Worm (Caenorhabditis elegans): Measurements from ENCODE around the gene mxl-2.

mxl-2 gene

DNA sequence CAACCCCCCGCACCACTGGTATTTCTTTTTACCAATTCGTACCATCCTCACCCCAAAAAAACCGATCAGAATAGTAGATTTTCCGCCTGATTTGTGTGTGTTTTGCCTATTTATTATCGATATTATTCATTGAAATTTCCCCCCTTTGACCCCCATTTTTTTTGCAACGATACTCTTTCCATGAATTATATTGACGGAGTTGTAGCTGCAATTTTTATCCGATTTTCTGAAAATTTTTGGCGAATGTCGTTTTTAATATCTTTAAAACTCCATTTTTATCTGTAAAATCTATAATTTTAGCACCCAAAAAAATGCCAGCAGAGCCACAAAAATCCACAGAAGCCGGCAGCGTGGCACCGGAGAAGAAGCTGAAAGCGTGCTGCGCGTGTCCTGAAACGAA, 2.8 kb upstream of the mxl-2 start, which contains the start of gene cox-17:
Gene cox-17, plus strand, starts transcription at position 301 of the 400 bp plus-strand sequence.
- no peak for TF ChIP-seq unc-120 (tag; optimal IDR thresholded peaks at IDR 0.05; ENCODE audit: poor library complexity, severe bottlenecking)
- TF ChIP-seq nhr-12 (tag; optimal IDR thresholded peaks at IDR 0.05): no peak
- TF ChIP-seq nhr-2 (tag; optimal IDR thresholded peaks at IDR 0.05): no peak
- TF ChIP-seq ham-2 (GFP tag; optimal IDR thresholded peaks at IDR 0.05): no peak
- TF ChIP-seq hlh-1 (tag; optimal IDR thresholded peaks at IDR 0.05): no peak
- TF ChIP-seq bed-3 (GFP tag; optimal IDR thresholded peaks at IDR 0.05): no peak
- no peak for TF ChIP-seq lsy-2 (tag; optimal IDR thresholded peaks at IDR 0.05)
- TF ChIP-seq ztf-11 (tag; optimal IDR thresholded peaks at IDR 0.05): no peak
- TF ChIP-seq M03D4.4 (tag; optimal IDR thresholded peaks at IDR 0.05): no peak
- TF ChIP-seq tbx-8 (GFP tag; optimal IDR thresholded peaks at IDR 0.05): no peak
- no peak for TF ChIP-seq mab-5 (tag; optimal IDR thresholded peaks at IDR 0.05)
- TF ChIP-seq unc-62 (GFP tag; optimal IDR thresholded peaks at IDR 0.05): no peak
- no peak for TF ChIP-seq mls-2 (tag; optimal IDR thresholded peaks at IDR 0.05)
- no peak for TF ChIP-seq elt-3 (tag; optimal IDR thresholded peaks at IDR 0.05)
- TF ChIP-seq ceh-83 (GFP tag; optimal IDR thresholded peaks at IDR 0.05): no peak
- TF ChIP-seq lin-13 (tag; optimal IDR thresholded peaks at IDR 0.05): no peak
- TF ChIP-seq nhr-28 (tag; optimal IDR thresholded peaks at IDR 0.05): no peak
- no peak for TF ChIP-seq nhr-237 (tag; optimal IDR thresholded peaks at IDR 0.05)

DNA sequence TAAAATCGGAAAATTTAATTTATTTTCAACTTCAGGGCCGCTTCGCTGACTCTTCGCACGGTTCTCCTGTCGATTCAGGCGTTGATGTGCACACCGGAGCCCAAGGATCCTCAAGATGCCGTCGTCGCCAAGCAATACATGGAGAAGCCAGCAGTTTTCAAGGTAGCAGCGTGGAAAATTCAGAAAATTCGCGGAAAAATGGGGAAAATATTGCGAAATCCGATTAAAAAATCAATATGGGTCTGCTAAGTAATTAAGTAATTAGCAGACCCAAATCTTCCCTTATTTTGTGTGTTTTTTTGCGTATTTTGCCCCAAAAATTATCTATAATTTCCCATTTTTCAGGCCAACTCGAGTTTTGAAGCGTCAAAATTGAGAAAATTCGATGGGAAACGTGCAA, 1.3 kb upstream of the mxl-2 start:
- TF ChIP-seq unc-62 (GFP tag; optimal IDR thresholded peaks at IDR 0.05) (no peak), ceh-83 (GFP tag; optimal IDR thresholded peaks at IDR 0.05) (no peak), mep-1 (tag; optimal IDR thresholded peaks at IDR 0.05) (no peak), flh-1 (GFP tag; optimal IDR thresholded peaks at IDR 0.05) (no peak), drap-1 (GFP tag; optimal IDR thresholded peaks at IDR 0.05) (no peak), hlh-1 (tag; optimal IDR thresholded peaks at IDR 0.05) (no peak), unc-39 (tag; optimal IDR thresholded peaks at IDR 0.05) (no peak), mab-5 (tag; optimal IDR thresholded peaks at IDR 0.05) (no peak), unc-120 (tag; optimal IDR thresholded peaks at IDR 0.05; ENCODE audit: poor library complexity, severe bottlenecking) (no peak)

DNA sequence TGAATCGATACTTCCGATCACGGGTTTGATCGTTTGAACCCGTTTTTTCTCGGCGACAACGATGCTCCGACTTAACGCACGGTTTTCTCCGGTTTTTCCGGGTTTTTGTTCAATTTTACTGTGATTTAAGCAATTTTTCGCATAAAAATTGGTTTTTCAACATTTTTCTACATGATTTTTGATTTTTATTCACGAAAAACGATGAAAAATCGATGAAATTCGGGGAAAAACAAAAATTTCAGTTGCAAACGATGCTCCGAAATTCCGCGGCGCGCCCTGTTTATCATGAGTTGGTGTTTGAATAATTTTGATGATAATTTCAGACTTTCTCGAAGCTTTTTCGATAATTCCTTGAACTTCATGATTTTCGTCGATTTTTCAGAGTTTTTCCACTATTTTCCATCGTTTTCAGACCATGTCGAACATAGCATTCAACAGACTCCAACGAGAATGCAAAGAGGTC, 526 bp upstream of the mxl-2 start, which contains the start of gene ubc-20:
Gene ubc-20, plus strand, starts transcription at position 413 of the 463 bp plus-strand sequence.
- TF ChIP-seq ces-1 (GFP tag; optimal IDR thresholded peaks at IDR 0.05): peak; percentile 2
- peak; percentile 31 for TF ChIP-seq nhr-237 (tag; optimal IDR thresholded peaks at IDR 0.05)
- TF ChIP-seq ceh-83 (GFP tag; optimal IDR thresholded peaks at IDR 0.05): no peak
- peak; percentile 41 for TF ChIP-seq ceh-39 (tag; optimal IDR thresholded peaks at IDR 0.05)

DNA sequence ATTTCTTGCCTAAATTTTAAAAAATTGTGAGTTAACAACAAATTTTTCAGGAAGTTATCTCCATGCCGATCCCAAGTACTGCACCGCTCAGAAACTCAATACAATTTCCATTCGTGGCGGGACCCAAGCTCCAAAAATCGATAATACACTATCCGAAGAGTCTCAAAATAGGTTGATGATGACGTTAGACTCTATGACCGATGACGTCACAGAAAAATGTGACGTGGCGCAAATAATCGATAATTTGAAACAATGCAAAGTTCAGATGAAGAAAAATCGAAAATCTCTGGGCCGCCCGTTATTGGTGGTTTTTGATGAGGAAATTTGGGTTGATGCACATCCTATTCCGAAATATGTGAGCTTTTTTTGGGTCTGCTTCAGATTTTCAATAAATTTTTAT, 3.6 kb downstream of the mxl-2 start:
- TF ChIP-seq zip-8 (tag; optimal IDR thresholded peaks at IDR 0.05): peak; percentile 83
- TF ChIP-seq sptf-1 (tag; optimal IDR thresholded peaks at IDR 0.05): no peak

DNA sequence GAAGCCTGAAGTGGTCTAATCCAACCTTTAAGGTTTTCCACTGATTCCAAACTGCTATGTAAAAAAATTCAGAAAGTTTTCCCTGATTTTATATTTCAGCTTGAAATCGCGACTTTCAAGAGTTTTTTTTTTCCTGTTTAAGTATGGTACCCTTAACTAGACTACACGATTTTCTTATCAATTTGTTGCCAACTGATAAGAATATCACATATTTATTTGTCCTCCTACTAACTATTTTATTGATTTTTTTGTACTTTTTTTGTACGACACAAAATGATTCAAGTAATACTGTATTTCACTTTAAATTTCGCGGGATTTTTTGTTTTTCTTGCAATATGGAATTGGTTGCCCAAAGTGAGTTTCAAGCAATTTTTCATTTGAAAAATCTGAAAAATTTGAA, 4.9 kb downstream of the mxl-2 start:
- TF ChIP-seq mep-1 (tag; optimal IDR thresholded peaks at IDR 0.05) (no peak), flh-1 (GFP tag; optimal IDR thresholded peaks at IDR 0.05) (no peak), ceh-39 (tag; optimal IDR thresholded peaks at IDR 0.05) (no peak), cnd-1 (tag; optimal IDR thresholded peaks at IDR 0.05) (no peak), hlh-1 (tag; optimal IDR thresholded peaks at IDR 0.05) (no peak), drap-1 (GFP tag; optimal IDR thresholded peaks at IDR 0.05) (no peak), unc-62 (GFP tag; optimal IDR thresholded peaks at IDR 0.05) (no peak), unc-39 (tag; optimal IDR thresholded peaks at IDR 0.05) (no peak), elt-1 (tag; optimal IDR thresholded peaks at IDR 0.05; ENCODE audit: borderline replicate concordance, insufficient read depth) (no peak), nhr-28 (tag; optimal IDR thresholded peaks at IDR 0.05) (no peak), lsy-2 (tag; optimal IDR thresholded peaks at IDR 0.05) (no peak), tbx-8 (GFP tag; optimal IDR thresholded peaks at IDR 0.05) (no peak), elt-3 (tag; optimal IDR thresholded peaks at IDR 0.05) (no peak), nhr-76 (tag; optimal IDR thresholded peaks at IDR 0.05) (no peak), M03D4.4 (tag; optimal IDR thresholded peaks at IDR 0.05) (no peak), ceh-43 (GFP tag; optimal IDR thresholded peaks at IDR 0.05) (no peak), bed-3 (GFP tag; optimal IDR thresholded peaks at IDR 0.05) (no peak), sptf-1 (tag; optimal IDR thresholded peaks at IDR 0.05) (no peak)

DNA sequence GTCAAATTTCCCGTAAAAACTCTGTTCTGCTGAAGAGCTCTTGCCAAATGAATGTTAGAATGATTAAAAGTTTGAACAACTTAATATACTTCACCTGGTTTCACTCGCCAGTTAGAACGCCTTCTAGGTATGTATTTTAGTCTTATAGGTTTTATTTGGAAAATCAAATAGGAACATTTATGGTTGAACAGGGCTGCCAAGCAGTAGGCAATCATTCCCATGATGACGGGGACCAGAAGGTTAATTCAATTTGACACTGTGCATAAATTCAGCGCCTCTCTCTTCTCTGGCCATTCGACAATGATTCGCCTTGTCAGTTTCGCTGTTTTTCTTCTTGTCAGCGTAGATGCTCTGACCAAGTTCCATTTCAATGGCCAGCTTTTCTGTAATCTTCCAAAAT, 5.9 kb downstream of the mxl-2 start, which contains the start of gene F40G9.15:
Gene F40G9.15, plus strand, starts transcription at position 301 of the 400 bp plus-strand sequence.
- no peak for TF ChIP-seq hlh-1 (tag; optimal IDR thresholded peaks at IDR 0.05)

Measured in whole organism, mixed stage, embryonic.